Fruit fly (Drosophila melanogaster) whole organism, embryonic: ENCODE data around the gene mRpL24.

Experiments
- Ada2b ChIP-seq: fragments of 200-800 bp; sonication (Bioruptor generic); IDR thresholded peaks from 2 replicates; pipeline ENCODE4 v1.3.6; 2022; ENCODE audit warnings: missing biosample characterization, missing genetic modification characterization
- Bgb ChIP-seq: fragments of 200-800 bp; sonication (Bioruptor generic); IDR thresholded peaks from 2 replicates; pipeline ENCODE4 v1.3.6; 2022; ENCODE audit warnings: missing biosample characterization, missing genetic modification characterization; ENCODE audit not compliant: partially characterized antibody
- Bteb2 ChIP-seq: fragments of 200-800 bp; sonication (Bioruptor generic); optimal IDR thresholded peaks from 2 replicates; lab custom pipeline; 2016; ENCODE audit warnings: missing biosample characterization, missing genetic modification characterization
- C15 ChIP-seq: fragments of 200-800 bp; sonication (Bioruptor generic); IDR thresholded peaks from 3 replicates; pipeline ENCODE4 v1.3.6; 2022; ENCODE audit warnings: missing biosample characterization, missing genetic modification characterization
- CG1024 ChIP-seq: fragments of 200-800 bp; sonication (Bioruptor generic); IDR thresholded peaks from 2 replicates; pipeline ENCODE4 v1.3.6; 2022; ENCODE audit warnings: missing biosample characterization, missing genetic modification characterization
- CG10462 ChIP-seq: fragments of 200-800 bp; sonication (Bioruptor generic); optimal IDR thresholded peaks from 2 replicates; lab custom pipeline; 2016; ENCODE audit warnings: missing biosample characterization, missing genetic modification characterization
- CG10565 ChIP-seq: fragments of 200-800 bp; sonication (Bioruptor generic); optimal IDR thresholded peaks from 3 replicates; lab custom pipeline; 2016; ENCODE audit warnings: missing biosample characterization, mild to moderate bottlenecking, missing genetic modification characterization
- CG12104 ChIP-seq: fragments of 200-800 bp; sonication (Bioruptor generic); optimal IDR thresholded peaks from 3 replicates; lab custom pipeline; 2016; ENCODE audit warnings: missing biosample characterization, missing genetic modification characterization
- CG12155 ChIP-seq: fragments of 200-800 bp; sonication (Bioruptor generic); optimal IDR thresholded peaks from 3 replicates; lab custom pipeline; 2016; ENCODE audit warnings: missing biosample characterization, missing genetic modification characterization
- CG12942 ChIP-seq: fragments of 200-800 bp; sonication (Bioruptor generic); optimal IDR thresholded peaks from 3 replicates; lab custom pipeline; 2016; ENCODE audit warnings: missing biosample characterization, missing genetic modification characterization
- CG14710 ChIP-seq: fragments of 200-800 bp; sonication (Bioruptor generic); optimal IDR thresholded peaks from 3 replicates; lab custom pipeline; 2019; ENCODE audit warnings: missing biosample characterization, mild to moderate bottlenecking, missing genetic modification characterization, moderate library complexity
- CG17186 ChIP-seq: fragments of 200-800 bp; sonication (Bioruptor generic); optimal IDR thresholded peaks from 3 replicates; lab custom pipeline; 2017; ENCODE audit warnings: missing biosample characterization, missing genetic modification reagents, missing genetic modification characterization
- CG2875 ChIP-seq: fragments of 200-800 bp; sonication (Bioruptor generic); optimal IDR thresholded peaks from 2 replicates; lab custom pipeline; 2017; ENCODE audit warnings: missing biosample characterization, mild to moderate bottlenecking, missing genetic modification characterization, missing genetic modification reagents
- CG34224 ChIP-seq: fragments of 200-800 bp; sonication (Bioruptor generic); IDR thresholded peaks from 3 replicates; pipeline ENCODE4 v1.3.6; 2022; ENCODE audit warnings: missing biosample characterization, missing genetic modification characterization; ENCODE audit not compliant: partially characterized antibody
- CG4424 ChIP-seq: fragments of 200-800 bp; sonication (Bioruptor generic); optimal IDR thresholded peaks from 3 replicates; lab custom pipeline; 2016; ENCODE audit warnings: missing biosample characterization, missing genetic modification characterization
- CG6683 ChIP-seq: fragments of 200-800 bp; sonication (Bioruptor generic); optimal IDR thresholded peaks from 2 replicates; lab custom pipeline; 2017; ENCODE audit warnings: missing biosample characterization, mild to moderate bottlenecking, missing genetic modification characterization, missing genetic modification reagents
- CG7839 ChIP-seq: fragments of 200-800 bp; sonication (Bioruptor generic); optimal IDR thresholded peaks from 3 replicates; lab custom pipeline; 2018; ENCODE audit warnings: missing biosample characterization, mild to moderate bottlenecking, missing genetic modification characterization, moderate library complexity
- CG7928 ChIP-seq: fragments of 200-800 bp; sonication (Bioruptor generic); optimal IDR thresholded peaks from 2 replicates; lab custom pipeline; 2017; ENCODE audit warnings: missing biosample characterization, mild to moderate bottlenecking, missing genetic modification characterization
- CG8281 ChIP-seq: fragments of 200-800 bp; sonication (Bioruptor generic); optimal IDR thresholded peaks from 2 replicates; lab custom pipeline; 2018; ENCODE audit warnings: missing biosample characterization, mild to moderate bottlenecking, missing genetic modification characterization, moderate library complexity
- CG9727 ChIP-seq: fragments of 200-800 bp; sonication (Bioruptor generic); optimal IDR thresholded peaks from 3 replicates; lab custom pipeline; 2017; ENCODE audit warnings: missing biosample characterization, mild to moderate bottlenecking, missing genetic modification characterization
- CrebB ChIP-seq: fragments of 200-800 bp; sonication (Bioruptor generic); optimal IDR thresholded peaks from 3 replicates; lab custom pipeline; 2018; ENCODE audit warnings: missing biosample characterization, mild to moderate bottlenecking, missing genetic modification characterization
- Dfd ChIP-seq, 2 experiments: fragments of >200 bp; optimal IDR thresholded peaks; 2 replicates each; lab custom pipeline; 2017; ENCODE audit warnings: missing biosample characterization in 2 of 2, missing genetic modification characterization in 2 of 2
- Dref ChIP-seq: fragments of 200-800 bp; sonication (Bioruptor generic); IDR thresholded peaks from 2 replicates; pipeline ENCODE4 v1.3.6; 2022; ENCODE audit warnings: missing biosample characterization, missing genetic modification characterization
- Elba2 ChIP-seq: fragments of 200-800 bp; sonication (Bioruptor generic); optimal IDR thresholded peaks from 3 replicates; lab custom pipeline; 2016; ENCODE audit warnings: missing biosample characterization, missing genetic modification characterization
- Ets97D ChIP-seq: fragments of 200-800 bp; sonication (Bioruptor generic); optimal IDR thresholded peaks from 3 replicates; lab custom pipeline; 2016; ENCODE audit warnings: missing biosample characterization, missing genetic modification characterization
- HLH54F ChIP-seq: fragments of 200-800 bp; sonication (Bioruptor generic); optimal IDR thresholded peaks from 3 replicates; lab custom pipeline; 2016; ENCODE audit warnings: missing biosample characterization, missing genetic modification characterization
- Nf-YB ChIP-seq: fragments of 200-800 bp; sonication (Bioruptor generic); optimal IDR thresholded peaks from 3 replicates; lab custom pipeline; 2019; ENCODE audit warnings: missing biosample characterization, mild to moderate bottlenecking, missing genetic modification characterization, moderate library complexity
- Nf-YC ChIP-seq: fragments of 200-800 bp; optimal IDR thresholded peaks from 3 replicates; lab custom pipeline; 2019; ENCODE audit warnings: missing biosample characterization, mild to moderate bottlenecking, missing genetic modification characterization, moderate library complexity
- NfI ChIP-seq: fragments of 200-800 bp; sonication (Bioruptor generic); optimal IDR thresholded peaks from 3 replicates; lab custom pipeline; 2018; ENCODE audit warnings: missing biosample characterization, mild to moderate bottlenecking, missing genetic modification characterization, moderate library complexity
- Pdp1 ChIP-seq, 2 experiments: fragments of 200-800 bp; sonication (Bioruptor generic); optimal IDR thresholded peaks; 3 replicates each; lab custom pipeline; 2016; ENCODE audit warnings: missing biosample characterization in 2 of 2, missing genetic modification characterization in 2 of 2, mild to moderate bottlenecking in 1 of 2, moderate library complexity in 1 of 2
- Ravus ChIP-seq: fragments of 200-800 bp; sonication (Bioruptor generic); IDR thresholded peaks from 2 replicates; pipeline ENCODE4 v1.3.6; 2022; ENCODE audit warnings: missing biosample characterization, missing genetic modification characterization
- Xrp1 ChIP-seq: fragments of 200-800 bp; sonication (Bioruptor generic); IDR thresholded peaks from 2 replicates; pipeline ENCODE4 v1.3.6; 2022; ENCODE audit warnings: missing biosample characterization, missing genetic modification characterization
- ara ChIP-seq: fragments of 200-800 bp; sonication (Bioruptor generic); IDR thresholded peaks from 2 replicates; pipeline ENCODE4 v1.3.6; 2022; ENCODE audit warnings: missing biosample characterization, missing genetic modification characterization
- chif ChIP-seq, 2 experiments: fragments of 200-800 bp; sonication (Bioruptor generic); optimal IDR thresholded peaks; 3 replicates each; lab custom pipeline; 2016; ENCODE audit warnings: missing biosample characterization in 2 of 2, missing genetic modification characterization in 2 of 2
- danr ChIP-seq: fragments of 200-800 bp; sonication (Bioruptor generic); IDR thresholded peaks from 2 replicates; pipeline ENCODE4 v1.3.6; 2022; ENCODE audit warnings: missing biosample characterization, missing genetic modification characterization
- fru ChIP-seq: fragments of >200 bp; optimal IDR thresholded peaks from 2 replicates; lab custom pipeline; 2017
- gce ChIP-seq: fragments of 200-800 bp; sonication (Bioruptor generic); IDR thresholded peaks from 3 replicates; pipeline ENCODE4 v1.3.6; 2022; ENCODE audit warnings: missing biosample characterization, missing genetic modification characterization
- gt ChIP-seq: fragments of 200-800 bp; sonication (Bioruptor generic); IDR thresholded peaks from 2 replicates; pipeline ENCODE4 v1.3.6; 2022; ENCODE audit warnings: missing biosample characterization, missing genetic modification characterization
- hkb ChIP-seq, 2 experiments: fragments of 200-800 bp in 1 of 2; fragments of >200 bp in 1 of 2; sonication (Bioruptor generic) in 1 of 2; IDR thresholded peaks in 1 of 2; optimal IDR thresholded peaks in 1 of 2; 2 replicates each; pipeline versions ENCODE4 v1.3.6 to Lab custom; 2017 to 2022; ENCODE audit warnings: missing biosample characterization in 1 of 2, missing genetic modification characterization in 1 of 2
- jumu ChIP-seq: fragments of 200-800 bp; sonication (Bioruptor generic); optimal IDR thresholded peaks from 3 replicates; lab custom pipeline; 2016; ENCODE audit warnings: missing biosample characterization, missing genetic modification characterization
- nmo ChIP-seq: fragments of 200-800 bp; sonication (Bioruptor generic); optimal IDR thresholded peaks from 2 replicates; lab custom pipeline; 2018; ENCODE audit warnings: missing biosample characterization, mild to moderate bottlenecking, missing genetic modification characterization, moderate library complexity
- pum ChIP-seq: fragments of 200-800 bp; sonication (Bioruptor generic); optimal IDR thresholded peaks from 2 replicates; lab custom pipeline; 2016; ENCODE audit warnings: missing biosample characterization, missing genetic modification characterization
- run ChIP-seq: fragments of 200-800 bp; sonication (Bioruptor generic); optimal IDR thresholded peaks from 3 replicates; lab custom pipeline; 2018; ENCODE audit warnings: missing biosample characterization, mild to moderate bottlenecking, missing genetic modification characterization
- scrt ChIP-seq: fragments of 200-800 bp; sonication (Bioruptor generic); optimal IDR thresholded peaks from 2 replicates; lab custom pipeline; 2018; ENCODE audit warnings: missing biosample characterization, mild to moderate bottlenecking, missing genetic modification characterization, moderate library complexity
- shn ChIP-seq: fragments of 200-800 bp; sonication (Bioruptor generic); optimal IDR thresholded peaks from 3 replicates; lab custom pipeline; 2016; ENCODE audit warnings: missing biosample characterization, missing genetic modification characterization
- sim ChIP-seq: fragments of 200-800 bp; sonication (Bioruptor generic); IDR thresholded peaks from 2 replicates; pipeline ENCODE4 v1.3.6; 2022; ENCODE audit warnings: missing biosample characterization, missing genetic modification characterization
- ssp ChIP-seq: fragments of 200-800 bp; sonication (Bioruptor generic); IDR thresholded peaks from 2 replicates; pipeline ENCODE4 v1.3.6; 2022; ENCODE audit warnings: missing biosample characterization, missing genetic modification characterization
- tin ChIP-seq: fragments of 200-800 bp; sonication (Bioruptor generic); optimal IDR thresholded peaks from 3 replicates; lab custom pipeline; 2016; ENCODE audit warnings: missing biosample characterization, missing genetic modification characterization
- trh ChIP-seq: fragments of 200-800 bp; sonication (Bioruptor generic); optimal IDR thresholded peaks from 2 replicates; lab custom pipeline; 2016; ENCODE audit warnings: missing biosample characterization, missing genetic modification characterization
- unpg ChIP-seq: fragments of 200-800 bp; sonication (Bioruptor generic); optimal IDR thresholded peaks from 3 replicates; lab custom pipeline; 2018; ENCODE audit warnings: missing biosample characterization, mild to moderate bottlenecking, missing genetic modification characterization, moderate library complexity
- zf30C ChIP-seq: fragments of 200-800 bp; sonication (Bioruptor generic); optimal IDR thresholded peaks from 3 replicates; lab custom pipeline; 2018; ENCODE audit warnings: missing biosample characterization, mild to moderate bottlenecking, missing genetic modification characterization

mRpL24 gene

dm6 chr2L:4973731-4974415 lies 28.7 kb upstream of the mRpL24 start, which contains the start of gene mRpL28 (continued):
- TF ChIP-seq NfI (GFP tag; lab: Kevin White, UChicago) (no peak), nmo (peak; percentile 12), gt (no peak), Bgb (peak; percentile 10; the same call in 1 of the 2 replicates), Dref (no peak), CG10462 (GFP tag; lab: Kevin White, UChicago) (no peak), ara (GFP tag; lab: Robert Waterston, UW) (no peak), hkb (optimal IDR thresholded peaks at IDR 0.05; lab: Kevin White, UChicago) (no peak), hkb (GFP tag; IDR thresholded peaks at IDR 0.05; lab: Robert Waterston, UW) (no peak), run (tag; lab: Kevin White, UChicago) (no peak), CG17186 (GFP tag; lab: Kevin White, UChicago) (peak; percentile 10), Elba2 (GFP tag; lab: Kevin White, UChicago) (no peak), fru (lab: Kevin White, UChicago) (no peak), danr (no peak), Ada2b (no peak), C15 (GFP tag; lab: Robert Waterston, UW) (no peak), Bteb2 (no peak), Nf-YB (no peak), trh (GFP tag; lab: Kevin White, UChicago) (no peak), CG7839 (tag; lab: Kevin White, UChicago) (no peak), unpg (peak; percentile 20), sim (GFP tag; lab: Robert Waterston, UW) (no peak), pum (GFP tag; lab: Kevin White, UChicago) (no peak), CG4424 (GFP tag; lab: Kevin White, UChicago) (no peak), Pdp1 (GFP tag; optimal IDR thresholded peaks at IDR 0.05; lab: Kevin White, UChicago) (peak in 1 of 2 experiments; percentile 97), CG1024 (GFP tag; lab: Robert Waterston, UW) (no peak), scrt (no peak), CG6683 (peak; percentile 20), Ravus (GFP tag; lab: Robert Waterston, UW) (no peak), CrebB (tag; lab: Kevin White, UChicago) (no peak), shn (GFP tag; lab: Kevin White, UChicago) (no peak), CG14710 (tag; lab: Kevin White, UChicago) (peak; percentile 31), ssp (GFP tag; lab: Robert Waterston, UW) (no peak), CG9727 (GFP tag; lab: Kevin White, UChicago) (no peak), HLH54F (GFP tag; lab: Kevin White, UChicago) (peak; percentile 27), CG12104 (no peak), CG10565 (no peak), CG34224 (GFP tag; lab: Robert Waterston, UW) (peak; percentile 71), gce (GFP tag; lab: Robert Waterston, UW) (no peak), Ets97D (GFP tag; lab: Kevin White, UChicago) (peak; percentile 30), chif (GFP tag; optimal IDR thresholded peaks at IDR 0.05; lab: Kevin White, UChicago) (no peak), jumu (GFP tag; lab: Kevin White, UChicago) (no peak), CG2875 (GFP tag; lab: Kevin White, UChicago) (no peak), CG12155 (GFP tag; lab: Kevin White, UChicago) (no peak), CG7928 (GFP tag; lab: Kevin White, UChicago) (no peak), Xrp1 (GFP tag; lab: Robert Waterston, UW) (no peak), Dfd (GFP tag; optimal IDR thresholded peaks at IDR 0.05; lab: Kevin White, UChicago) (no peak), Nf-YC (peak; percentile 40), tin (no peak), CG8281 (tag; lab: Kevin White, UChicago) (no peak), zf30C (GFP tag; lab: Kevin White, UChicago) (no peak), CG12942 (no peak)
